Fruit fly (Drosophila melanogaster): ENCODE measurements around the gene Hipk.

Gene Hipk

DNA sequence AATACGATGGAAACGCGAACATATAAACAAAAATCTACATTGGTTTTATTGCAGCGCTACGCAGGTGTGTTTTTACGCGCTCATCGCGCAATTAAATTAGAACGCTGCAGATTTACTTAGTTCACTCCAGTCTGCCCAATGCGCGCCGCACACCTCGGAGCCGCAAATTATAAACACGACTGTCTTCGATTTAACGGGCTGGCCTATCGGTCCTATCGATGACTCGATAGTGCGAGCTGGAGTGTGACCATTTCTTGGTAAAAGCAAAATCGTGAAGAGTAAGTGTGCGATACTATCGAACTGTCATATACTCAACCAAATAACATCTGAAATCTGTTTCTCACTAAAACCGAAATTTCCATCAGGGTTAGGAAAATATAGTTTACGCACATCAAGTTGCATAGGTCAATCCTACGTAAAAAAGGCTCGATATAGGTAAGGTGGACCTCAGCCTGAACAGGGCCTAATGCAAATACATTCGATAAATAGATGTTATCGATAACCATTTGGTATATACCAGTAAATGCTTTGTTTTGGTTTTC lies 2.4 kb upstream of the Hipk start, which contains the start of the genes klar and BORCS6 (continued):
- TF ChIP-seq CG7372 (GFP tag; IDR thresholded peaks at IDR 0.05): no peak
- no peak for TF ChIP-seq sima (GFP tag; optimal IDR thresholded peaks at IDR 0.05)
- no peak for TF ChIP-seq CG8478 (optimal IDR thresholded peaks at IDR 0.05)
- peak; percentile 0 for TF ChIP-seq CG6683 (GFP tag; optimal IDR thresholded peaks at IDR 0.05)
- TF ChIP-seq B-H2 (GFP tag; optimal IDR thresholded peaks at IDR 0.05): peak; percentile 40
- TF ChIP-seq CG4328 (GFP tag; optimal IDR thresholded peaks at IDR 0.05): no peak
- TF ChIP-seq CG9932 (GFP tag; IDR thresholded peaks at IDR 0.05): peak; percentile 87
- TF ChIP-seq CG9215 (GFP tag; IDR thresholded peaks at IDR 0.05): peak; percentile 23; the same call in 1 of the 2 replicates
- peak; percentile 19 for TF ChIP-seq NFAT (GFP tag; IDR thresholded peaks at IDR 0.05)
- peak; percentile 99 for TF ChIP-seq BEAF-32 (GFP tag; optimal IDR thresholded peaks at IDR 0.05)
- peak; percentile 52 for TF ChIP-seq her (GFP tag; optimal IDR thresholded peaks at IDR 0.05)
- no peak for TF ChIP-seq Dip2 (GFP tag; IDR thresholded peaks at IDR 0.05)
- peak; percentile 22 for TF ChIP-seq CG1233 (GFP tag; optimal IDR thresholded peaks at IDR 0.05)
- TF ChIP-seq tna (GFP tag; IDR thresholded peaks at IDR 0.05; ENCODE audit: partially characterized antibody): peak; percentile 94
- TF ChIP-seq Deaf1 (tag; optimal IDR thresholded peaks at IDR 0.05): peak; percentile 66
- no peak for TF ChIP-seq Six4 (GFP tag; optimal IDR thresholded peaks at IDR 0.05)
- 0 out of 2 replicates have a peak, but pooled peaks have one; percentile 17 for TF ChIP-seq CG11247 (GFP tag; IDR thresholded peaks at IDR 0.05)
- TF ChIP-seq CG8924 (tag; optimal IDR thresholded peaks at IDR 0.05): peak; percentile 61
- TF ChIP-seq CG7928 (GFP tag; optimal IDR thresholded peaks at IDR 0.05): no peak
- peak; percentile 41 for TF ChIP-seq Bdp1 (GFP tag; optimal IDR thresholded peaks at IDR 0.05)
- TF ChIP-seq CG30403 (GFP tag; optimal IDR thresholded peaks at IDR 0.05): peak; percentile 74
- peak; percentile 73 for TF ChIP-seq CG9609 (GFP tag; optimal IDR thresholded peaks at IDR 0.05)
- peak; percentile 93 for TF ChIP-seq CG33213 (GFP tag; optimal IDR thresholded peaks at IDR 0.05)
- no peak for TF ChIP-seq CG4404 (GFP tag; IDR thresholded peaks at IDR 0.05)
- TF ChIP-seq slbo (GFP tag; IDR thresholded peaks at IDR 0.05): peak; percentile 72
- peak; percentile 84 for TF ChIP-seq nmo (GFP tag; optimal IDR thresholded peaks at IDR 0.05)
- peak; percentile 60 for TF ChIP-seq Antp (GFP tag; optimal IDR thresholded peaks at IDR 0.05)
- TF ChIP-seq ab (GFP tag; optimal IDR thresholded peaks at IDR 0.05): peak; percentile 36
- peak; percentile 2 for TF ChIP-seq Fer2 (tag; optimal IDR thresholded peaks at IDR 0.05)
- TF ChIP-seq CG42726 (GFP tag; IDR thresholded peaks at IDR 0.05; ENCODE audit: partially characterized antibody): no peak; the same call in none of the 2 replicates
- TF ChIP-seq CG17186 (GFP tag; optimal IDR thresholded peaks at IDR 0.05): peak; percentile 91
- TF ChIP-seq danr (GFP tag; IDR thresholded peaks at IDR 0.05): no peak
- TF ChIP-seq en (GFP tag; optimal IDR thresholded peaks at IDR 0.05): no peak
- TF ChIP-seq klu (GFP tag; IDR thresholded peaks at IDR 0.05): no peak; the same call in 1 of the 2 replicates
- TF ChIP-seq mld (GFP tag; IDR thresholded peaks at IDR 0.05; ENCODE audit: partially characterized antibody): peak; percentile 93
- TF ChIP-seq CG17912 (GFP tag; optimal IDR thresholded peaks at IDR 0.05): peak; percentile 3
- peak; percentile 44 for TF ChIP-seq CG11398 (GFP tag; optimal IDR thresholded peaks at IDR 0.05)
- peak; percentile 85 for TF ChIP-seq CG14710 (tag; optimal IDR thresholded peaks at IDR 0.05)
- TF ChIP-seq dpn (GFP tag; optimal IDR thresholded peaks at IDR 0.05): peak; percentile 73 to 80
- peak; percentile 68 for TF ChIP-seq Dbx (GFP tag; IDR thresholded peaks at IDR 0.05)
- TF ChIP-seq ranshi (GFP tag; IDR thresholded peaks at IDR 0.05): no peak
- TF ChIP-seq HmgD (GFP tag; optimal IDR thresholded peaks at IDR 0.05): peak; percentile 68
- peak; percentile 27 for TF ChIP-seq pb (GFP tag; optimal IDR thresholded peaks at IDR 0.05)
- TF ChIP-seq hbn (GFP tag; IDR thresholded peaks at IDR 0.05; ENCODE audit: partially characterized antibody): peak; percentile 98
- TF ChIP-seq CG10267 (tag; optimal IDR thresholded peaks at IDR 0.05): peak; percentile 75
- peak; percentile 6 for TF ChIP-seq CG9437 (GFP tag; optimal IDR thresholded peaks at IDR 0.05)
- TF ChIP-seq ttk (GFP tag; IDR thresholded peaks at IDR 0.05): no peak
- no peak for TF ChIP-seq CG15073 (GFP tag; optimal IDR thresholded peaks at IDR 0.05)
- TF ChIP-seq sqz (GFP tag; optimal IDR thresholded peaks at IDR 0.05): no peak
- peak; percentile 82 for TF ChIP-seq lilli (GFP tag; optimal IDR thresholded peaks at IDR 0.05)
- TF ChIP-seq odd (GFP tag; optimal IDR thresholded peaks at IDR 0.05): no peak

Measured in whole organism, embryonic.